Fruit fly (Drosophila melanogaster): ENCODE data around the gene CG13367.

- TF ChIP-seq CTCF (optimal IDR thresholded peaks at IDR 0.05) (no peak), CG8478 (optimal IDR thresholded peaks at IDR 0.05) (no peak)
These were observed 42.9 kb downstream of the CG13367 start for dm6 chrX:687330-688078.

Measured in S2 (cell line).